Fruit fly (Drosophila melanogaster): ENCODE results near the gene ACXE.
A peak's percentile ranks its signal among the peaks of the same experiment; 100 is the strongest.

The ACXE gene

dm6 chr2L:12920791-12921190, 4.6 kb upstream of the ACXE start, which contains the start of gene ACXA:
TSS of gene ACXA (plus strand) at chr2L:12921091.
- no peak for TF ChIP-seq zf30C (GFP tag; optimal IDR thresholded peaks at IDR 0.05)
- no peak for TF ChIP-seq CG11695 (GFP tag; IDR thresholded peaks at IDR 0.05)
- TF ChIP-seq Dref (GFP tag; IDR thresholded peaks at IDR 0.05), result no peak
- no peak for TF ChIP-seq Blimp-1 (GFP tag; optimal IDR thresholded peaks at IDR 0.05)
- TF ChIP-seq CG10321 (GFP tag; IDR thresholded peaks at IDR 0.05), result no peak
- TF ChIP-seq sima (GFP tag; optimal IDR thresholded peaks at IDR 0.05), result no peak
- no peak for TF ChIP-seq so (GFP tag; IDR thresholded peaks at IDR 0.05)
- no peak for TF ChIP-seq Lpt (GFP tag; optimal IDR thresholded peaks at IDR 0.05)
- TF ChIP-seq CoRest (tag; optimal IDR thresholded peaks at IDR 0.05), result no peak

dm6 chr2L:12932996-12933395, 7.6 kb downstream of the ACXE start:
- TF ChIP-seq h (optimal IDR thresholded peaks at IDR 0.05) (no peak), slbo (GFP tag; IDR thresholded peaks at IDR 0.05) (no peak), cwo (GFP tag; optimal IDR thresholded peaks at IDR 0.05) (no peak), dmrt11E (tag; optimal IDR thresholded peaks at IDR 0.05) (no peak), trem (tag; optimal IDR thresholded peaks at IDR 0.05) (no peak)

dm6 chr2L:12950682-12951081, 25.3 kb downstream of the ACXE start:
- TF ChIP-seq CG34224 (GFP tag; IDR thresholded peaks at IDR 0.05; ENCODE audit: partially characterized antibody) (no peak), CG17829 (tag; optimal IDR thresholded peaks at IDR 0.05) (no peak), pfk (GFP tag; optimal IDR thresholded peaks at IDR 0.05) (no peak), CG17385 (GFP tag; optimal IDR thresholded peaks at IDR 0.05) (peak; percentile 18), dmrt99B (tag; optimal IDR thresholded peaks at IDR 0.05) (peak; percentile 57), CG6272 (GFP tag; IDR thresholded peaks at IDR 0.05) (0 out of 2 replicates have a peak, but pooled peaks have one; percentile 24), mam (GFP tag; optimal IDR thresholded peaks at IDR 0.05) (no peak), CG4617 (GFP tag; optimal IDR thresholded peaks at IDR 0.05; ENCODE audit: borderline replicate concordance) (no peak), sim (GFP tag; IDR thresholded peaks at IDR 0.05) (no peak), Myb (GFP tag; optimal IDR thresholded peaks at IDR 0.05) (no peak), CG6654 (GFP tag; optimal IDR thresholded peaks at IDR 0.05) (no peak), Dip3 (GFP tag; optimal IDR thresholded peaks at IDR 0.05) (no peak), Hr51 (GFP tag; optimal IDR thresholded peaks at IDR 0.05) (peak in 1 of 2 experiments; percentile 37), rib (GFP tag; IDR thresholded peaks at IDR 0.05) (no peak), unpg (GFP tag; optimal IDR thresholded peaks at IDR 0.05) (no peak), eyg (GFP tag; optimal IDR thresholded peaks at IDR 0.05) (no peak), hb (GFP tag; IDR thresholded peaks at IDR 0.05; ENCODE audit: partially characterized antibody) (no peak), Six4 (GFP tag; optimal IDR thresholded peaks at IDR 0.05) (no peak), h (optimal IDR thresholded peaks at IDR 0.05) (no peak), ab (GFP tag; optimal IDR thresholded peaks at IDR 0.05) (no peak), stwl (tag; optimal IDR thresholded peaks at IDR 0.05) (no peak), Ptx1 (GFP tag; IDR thresholded peaks at IDR 0.05) (peak; percentile 25; the same call in 1 of the 2 replicates), dm (GFP tag; optimal IDR thresholded peaks at IDR 0.05) (no peak), ttk (GFP tag; IDR thresholded peaks at IDR 0.05) (peak; percentile 39; the same call in 1 of the 2 replicates), CG4707 (GFP tag; optimal IDR thresholded peaks at IDR 0.05) (no peak), bsh (GFP tag; optimal IDR thresholded peaks at IDR 0.05) (no peak), usp (GFP tag; optimal IDR thresholded peaks at IDR 0.05) (no peak), CG31224 (GFP tag; IDR thresholded peaks at IDR 0.05) (no peak), CG31388 (GFP tag; optimal IDR thresholded peaks at IDR 0.05) (no peak), CG1233 (GFP tag; optimal IDR thresholded peaks at IDR 0.05) (no peak), esg (GFP tag; conservative IDR thresholded peaks at IDR 0.05) (peak; percentile 28; the same call in 1 of the 2 replicates), Nf-YA (GFP tag; IDR thresholded peaks at IDR 0.05) (no peak), Dp (GFP tag; optimal IDR thresholded peaks at IDR 0.05) (no peak), cwo (GFP tag; optimal IDR thresholded peaks at IDR 0.05) (peak; percentile 5), lab (GFP tag; optimal IDR thresholded peaks at IDR 0.05) (peak; percentile 21), Dek (tag; optimal IDR thresholded peaks at IDR 0.05) (no peak), Dbx (GFP tag; IDR thresholded peaks at IDR 0.05) (no peak)

Measured in whole organism, embryonic.